Fruit fly (Drosophila melanogaster): Measurements from ENCODE around the gene CG42822.

dm6 chr3R:17410808-17411207, 2.9 kb upstream of the CG42822 start, which contains the start of gene CG5863:
- TF ChIP-seq CG10669 (GFP tag; optimal IDR thresholded peaks at IDR 0.05) = no peak
- no peak for TF ChIP-seq CG8632 (GFP tag; optimal IDR thresholded peaks at IDR 0.05)
- TF ChIP-seq Sox102F (GFP tag; optimal IDR thresholded peaks at IDR 0.05) = no peak
